Worm (Caenorhabditis elegans): ENCODE data around the gene rab-21.

The rab-21 gene

ce11 chrII:8747246-8747938 is 32.6 kb upstream of the rab-21 start (continued):
- TF ChIP-seq mdl-1 (tag; optimal IDR thresholded peaks at IDR 0.05) (no peak), C34B4.2 (tag; optimal IDR thresholded peaks at IDR 0.05) (no peak), alr-1 (tag; optimal IDR thresholded peaks at IDR 0.05; ENCODE audit: borderline replicate concordance) (no peak), lin-15B (tag; optimal IDR thresholded peaks at IDR 0.05) (no peak), ceh-90 (tag; optimal IDR thresholded peaks at IDR 0.05) (no peak), lsy-2 (tag; optimal IDR thresholded peaks at IDR 0.05) (peak in 1 of 2 experiments; percentile 46), ets-5 (GFP tag; IDR thresholded peaks at IDR 0.05) (no peak), zag-1 (tag; optimal IDR thresholded peaks at IDR 0.05) (no peak), lin-39 (tag; optimal IDR thresholded peaks at IDR 0.05) (no peak), nhr-76 (tag; optimal IDR thresholded peaks at IDR 0.05) (no peak), pqm-1 (tag; optimal IDR thresholded peaks at IDR 0.05) (no peak), ceh-88 (GFP tag; IDR thresholded peaks at IDR 0.05) (no peak; the same call in 1 of the 2 replicates), xbp-1 (tag; optimal IDR thresholded peaks at IDR 0.05) (no peak), isw-1 (GFP tag; IDR thresholded peaks at IDR 0.05) (no peak), fkh-8 (tag; optimal IDR thresholded peaks at IDR 0.05) (no peak), dpl-1 (GFP tag; optimal IDR thresholded peaks at IDR 0.05) (no peak), mef-2 (tag; optimal IDR thresholded peaks at IDR 0.05) (no peak), sptf-1 (tag; optimal IDR thresholded peaks at IDR 0.05) (no peak), vab-15 (tag; optimal IDR thresholded peaks at IDR 0.05) (no peak), C04F5.9 (tag; optimal IDR thresholded peaks at IDR 0.05) (peak; percentile 21), sox-4 (tag; optimal IDR thresholded peaks at IDR 0.05) (no peak), Y116A8C.19 (tag; optimal IDR thresholded peaks at IDR 0.05; ENCODE audit: borderline replicate concordance) (no peak), tlp-1 (tag; optimal IDR thresholded peaks at IDR 0.05) (no peak), nhr-85 (tag) (peak; percentile 55), unc-98 (GFP tag; IDR thresholded peaks at IDR 0.05) (no peak), F16B12.6 (tag; optimal IDR thresholded peaks at IDR 0.05) (no peak), zip-4 (GFP tag; optimal IDR thresholded peaks at IDR 0.05) (no peak), fos-1 (tag; optimal IDR thresholded peaks at IDR 0.05) (no peak), skn-1 (tag; optimal IDR thresholded peaks at IDR 0.05) (no peak), unc-62 (GFP tag; optimal IDR thresholded peaks at IDR 0.05) (no peak), nhr-19 (GFP tag; conservative IDR thresholded peaks at IDR 0.05) (no peak; the same call in 1 of the 2 replicates), unc-86 (tag; optimal IDR thresholded peaks at IDR 0.05) (no peak), nhr-11 (tag; optimal IDR thresholded peaks at IDR 0.05) (no peak), snpc-4 (tag; optimal IDR thresholded peaks at IDR 0.05) (no peak), nhr-90 (tag; optimal IDR thresholded peaks at IDR 0.05; ENCODE audit: poor library complexity) (peak; percentile 82), tbx-2 (tag; optimal IDR thresholded peaks at IDR 0.05) (peak; percentile 41), fkh-4 (tag; optimal IDR thresholded peaks at IDR 0.05; ENCODE audit: borderline replicate concordance) (no peak), lin-13 (GFP tag; optimal IDR thresholded peaks at IDR 0.05) (peak; percentile 39), ama-1 (optimal IDR thresholded peaks at IDR 0.05) (peak; percentile 90), nhr-77 (tag; optimal IDR thresholded peaks at IDR 0.05) (no peak), elt-2 (tag; optimal IDR thresholded peaks at IDR 0.05) (no peak), nhr-71 (tag; optimal IDR thresholded peaks at IDR 0.05) (peak; percentile 63), mab-9 (GFP tag; IDR thresholded peaks at IDR 0.05) (no peak), grh-1 (GFP tag; IDR thresholded peaks at IDR 0.05) (no peak), ceh-82 (tag; optimal IDR thresholded peaks at IDR 0.05) (no peak), rnt-1 (tag; optimal IDR thresholded peaks at IDR 0.05) (peak; percentile 23), nhr-12 (tag; optimal IDR thresholded peaks at IDR 0.05) (no peak), nhr-84 (tag; optimal IDR thresholded peaks at IDR 0.05) (no peak), swsn-7 (tag; optimal IDR thresholded peaks at IDR 0.05) (no peak), sup-37 (GFP tag; optimal IDR thresholded peaks at IDR 0.05) (no peak), dsc-1 (tag; optimal IDR thresholded peaks at IDR 0.05) (peak; percentile 2), hlh-4 (tag; optimal IDR thresholded peaks at IDR 0.05) (no peak), aly-2 (tag; optimal IDR thresholded peaks at IDR 0.05) (no peak), hpl-2 (GFP tag; optimal IDR thresholded peaks at IDR 0.05) (peak; percentile 23)

Data from whole organism, L1 larva.